Fruit fly (Drosophila melanogaster): ENCODE measurements around the gene Taf4.

DNA sequence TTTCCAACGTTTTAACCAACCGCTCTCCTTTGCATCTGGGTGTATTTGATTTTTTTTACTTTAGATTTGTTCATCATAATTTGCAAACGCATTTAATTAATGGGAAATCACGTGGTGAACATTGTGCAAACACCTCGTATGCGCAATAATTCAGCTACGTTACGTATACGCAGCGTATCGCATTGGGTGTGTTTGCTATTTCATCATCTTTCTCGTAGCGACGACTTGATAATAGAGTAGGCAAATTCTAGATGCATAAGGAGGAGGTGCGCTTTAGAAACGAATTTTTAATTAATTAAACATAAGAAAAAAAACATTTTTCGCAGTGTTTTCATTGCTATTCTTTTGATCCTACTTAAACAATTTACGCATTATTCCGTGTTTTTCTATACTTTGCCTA lies 40.6 kb downstream of the Taf4 start:
- TF ChIP-seq Dll (GFP tag; IDR thresholded peaks at IDR 0.05; ENCODE audit: partially characterized antibody) (no peak), lola (GFP tag; optimal IDR thresholded peaks at IDR 0.05) (no peak), CG17359 (tag; optimal IDR thresholded peaks at IDR 0.05) (no peak), CG10543 (GFP tag; optimal IDR thresholded peaks at IDR 0.05) (no peak), Fer1 (GFP tag; optimal IDR thresholded peaks at IDR 0.05) (no peak), Hsf (GFP tag; optimal IDR thresholded peaks at IDR 0.05) (no peak)

Data from whole organism, embryonic.